Worm (Caenorhabditis elegans) whole organism, L4 larva: Measurements from ENCODE around the gene ZC13.10.

Source experiments
- F26F4.8 ChIP-seq: fragments of 200-800 bp; sonication (Bioruptor generic); conservative IDR thresholded peaks from 2 replicates; pipeline ENCODE4 v1.3.6; 2022; ENCODE audit warnings: missing genetic modification characterization, missing compliant biosample characterization
- F49E8.2 ChIP-seq: sonication (generic microtip); optimal IDR thresholded peaks from 2 replicates; lab custom pipeline; 2016; ENCODE audit warnings: missing compliant biosample characterization, mild to moderate bottlenecking, missing genetic modification characterization, borderline replicate concordance
- T20F7.1 ChIP-seq: fragments of 200-800 bp; sonication (Bioruptor generic); optimal IDR thresholded peaks from 2 replicates; lab custom pipeline; 2018; ENCODE audit warnings: mild to moderate bottlenecking, missing genetic modification characterization, missing compliant biosample characterization
- T26A8.4 ChIP-seq: fragments of 200-800 bp; sonication (Bioruptor generic); IDR thresholded peaks from 2 replicates; pipeline ENCODE4 v1.3.6; 2022; ENCODE audit warnings: missing genetic modification characterization, missing compliant biosample characterization
- Y48G9A.11 ChIP-seq: fragments of 200-800 bp; sonication (Bioruptor generic); IDR thresholded peaks from 2 replicates; pipeline ENCODE4 v1.3.6; 2022; ENCODE audit warnings: missing genetic modification reagents, missing genetic modification characterization, missing compliant biosample characterization
- Y5F2A.4 ChIP-seq: fragments of 200-800 bp; sonication (Bioruptor generic); optimal IDR thresholded peaks from 2 replicates; lab custom pipeline; 2018; ENCODE audit warnings: mild to moderate bottlenecking, missing genetic modification characterization, missing compliant biosample characterization
- Y75B8A.6 ChIP-seq: fragments of 200-800 bp; sonication (Bioruptor generic); IDR thresholded peaks from 2 replicates; pipeline ENCODE4 v1.3.6; 2022; ENCODE audit warnings: missing genetic modification reagents, missing genetic modification characterization, missing compliant biosample characterization
- ama-1 ChIP-seq: fragments of 150-350 bp; optimal IDR thresholded peaks from 2 replicates; lab custom pipeline; 2014; ENCODE audit warnings: inconsistent platforms, mixed read lengths
- arid-1 ChIP-seq: fragments of 200-800 bp; sonication (Bioruptor generic); conservative IDR thresholded peaks from 2 replicates; pipeline ENCODE4 v1.3.6; 2022; ENCODE audit warnings: missing genetic modification reagents, missing genetic modification characterization, missing compliant biosample characterization
- attf-4 ChIP-seq: sonication (generic microtip); optimal IDR thresholded peaks from 3 replicates; lab custom pipeline; 2017; ENCODE audit warnings: missing biosample characterization, missing genetic modification characterization
- ceh-32 ChIP-seq: sonication (generic microtip); optimal IDR thresholded peaks from 2 replicates; lab custom pipeline; 2016; ENCODE audit warnings: mild to moderate bottlenecking, missing genetic modification characterization, missing compliant biosample characterization; ENCODE audit not compliant: poor library complexity
- ceh-44 ChIP-seq: fragments of 200-800 bp; sonication (Bioruptor generic); IDR thresholded peaks from 2 replicates; pipeline ENCODE4 v1.3.6; 2022; ENCODE audit warnings: missing genetic modification reagents, missing genetic modification characterization, missing compliant biosample characterization
- cey-2 ChIP-seq: sonication (generic microtip); optimal IDR thresholded peaks from 3 replicates; lab custom pipeline; 2017; ENCODE audit warnings: missing genetic modification characterization, mild to moderate bottlenecking, missing compliant biosample characterization, antibody characterized with exemption, borderline replicate concordance; ENCODE audit not compliant: insufficient read depth
- daf-16 ChIP-seq, 3 experiments: sonication (generic microtip); optimal IDR thresholded peaks; 2 replicates each; lab custom pipeline; 2016 to 2017; ENCODE audit warnings: missing genetic modification characterization in 3 of 3, missing genetic modification reagents in 3 of 3, mild to moderate bottlenecking in 2 of 3, missing compliant biosample characterization in 2 of 3, missing biosample characterization in 1 of 3, moderate library complexity in 1 of 3
- daf-19 ChIP-seq: fragments of 200-800 bp; sonication (Bioruptor generic); conservative IDR thresholded peaks from 2 replicates; pipeline ENCODE4 v1.3.6; 2022; ENCODE audit warnings: missing genetic modification characterization, missing compliant biosample characterization
- dmd-9 ChIP-seq: fragments of 200-800 bp; sonication (Bioruptor generic); IDR thresholded peaks from 2 replicates; pipeline ENCODE4 v1.3.6; 2022; ENCODE audit warnings: missing genetic modification reagents, missing genetic modification characterization, missing compliant biosample characterization
- dpl-1 ChIP-seq: fragments of 150-350 bp; optimal IDR thresholded peaks from 2 replicates; lab custom pipeline; 2014; ENCODE audit warnings: missing biosample characterization, missing genetic modification reagents, missing genetic modification characterization
- dve-1 ChIP-seq: sonication (generic microtip); optimal IDR thresholded peaks from 2 replicates; lab custom pipeline; 2017; ENCODE audit warnings: antibody characterized with exemption, mild to moderate bottlenecking, missing genetic modification characterization, missing compliant biosample characterization; ENCODE audit not compliant: insufficient read depth
- hlh-11 ChIP-seq: fragments of 200-800 bp; sonication (Bioruptor generic); optimal IDR thresholded peaks from 2 replicates; lab custom pipeline; 2018; ENCODE audit warnings: mild to moderate bottlenecking, missing genetic modification characterization, missing compliant biosample characterization
- hlh-30 ChIP-seq: sonication (generic microtip); optimal IDR thresholded peaks from 2 replicates; lab custom pipeline; 2017; ENCODE audit warnings: antibody characterized with exemption, mild to moderate bottlenecking, missing genetic modification characterization, missing compliant biosample characterization; ENCODE audit not compliant: insufficient read depth
- hmg-1.1 ChIP-seq: fragments of 200-800 bp; sonication (Bioruptor generic); IDR thresholded peaks from 2 replicates; pipeline ENCODE4 v1.3.6; 2022; ENCODE audit warnings: missing genetic modification reagents, missing genetic modification characterization, missing compliant biosample characterization
- lim-7 ChIP-seq: fragments of 200-800 bp; sonication (Bioruptor generic); IDR thresholded peaks from 2 replicates; pipeline ENCODE4 v1.3.6; 2022; ENCODE audit warnings: missing genetic modification characterization, missing compliant biosample characterization
- lin-29 ChIP-seq: fragments of 200-800 bp; sonication (Bioruptor generic); IDR thresholded peaks from 2 replicates; pipeline ENCODE4 v1.3.6; 2022; ENCODE audit warnings: missing genetic modification reagents, missing genetic modification characterization, missing compliant biosample characterization
- lin-38 ChIP-seq: fragments of 200-800 bp; sonication (Bioruptor generic); IDR thresholded peaks from 2 replicates; pipeline ENCODE4 v1.3.6; 2022; ENCODE audit warnings: missing genetic modification reagents, missing genetic modification characterization, missing compliant biosample characterization
- lin-39 ChIP-seq: fragments of 150-350 bp; optimal IDR thresholded peaks from 2 replicates; lab custom pipeline; 2014; ENCODE audit warnings: missing biosample characterization, missing genetic modification reagents, missing genetic modification characterization
- lsy-2 ChIP-seq, 2 experiments: fragments of 150-350 bp in 1 of 2; sonication (generic microtip) in 1 of 2; optimal IDR thresholded peaks; 2 replicates each; lab custom pipeline; 2014 to 2017; ENCODE audit warnings: missing biosample characterization in 2 of 2, missing genetic modification characterization in 2 of 2
- madf-5 ChIP-seq, 2 experiments: fragments of 200-800 bp; sonication (Bioruptor generic); IDR thresholded peaks; 2 replicates each; pipeline ENCODE4 v1.3.6; 2022; ENCODE audit warnings: missing compliant biosample characterization in 2 of 2, missing genetic modification characterization in 2 of 2
- mdt-29 ChIP-seq: fragments of 200-800 bp; sonication (Bioruptor generic); IDR thresholded peaks from 2 replicates; pipeline ENCODE4 v1.3.6; 2022; ENCODE audit warnings: missing genetic modification reagents, missing genetic modification characterization, missing compliant biosample characterization
- mes-2 ChIP-seq: sonication (generic microtip); optimal IDR thresholded peaks from 2 replicates; lab custom pipeline; 2016; ENCODE audit warnings: missing genotype, mild to moderate bottlenecking, missing genetic modification characterization, missing compliant biosample characterization; ENCODE audit not compliant: poor library complexity, severe bottlenecking
- nhr-11 ChIP-seq: fragments of 150-350 bp; optimal IDR thresholded peaks from 2 replicates; lab custom pipeline; 2014; ENCODE audit warnings: missing biosample characterization, missing genetic modification characterization
- nhr-237 ChIP-seq: sonication (generic microtip); optimal IDR thresholded peaks from 2 replicates; lab custom pipeline; 2017; ENCODE audit warnings: missing biosample characterization, missing genetic modification characterization
- nhr-28 ChIP-seq: fragments of 150-350 bp; optimal IDR thresholded peaks from 2 replicates; lab custom pipeline; 2014; ENCODE audit warnings: missing biosample characterization, missing genetic modification characterization
- nhr-41 ChIP-seq: fragments of 200-800 bp; sonication (Bioruptor generic); IDR thresholded peaks from 2 replicates; pipeline ENCODE4 v1.3.6; 2022; ENCODE audit warnings: missing genetic modification reagents, missing genetic modification characterization, missing compliant biosample characterization
- nhr-48 ChIP-seq: sonication (generic microtip); optimal IDR thresholded peaks from 2 replicates; lab custom pipeline; 2016; ENCODE audit warnings: mild to moderate bottlenecking, missing genetic modification characterization, missing compliant biosample characterization
- nhr-6 ChIP-seq: fragments of 150-350 bp; optimal IDR thresholded peaks from 2 replicates; lab custom pipeline; 2014; ENCODE audit warnings: missing biosample characterization, missing genetic modification characterization
- nhr-77 ChIP-seq: fragments of 150-350 bp; optimal IDR thresholded peaks from 2 replicates; lab custom pipeline; 2014; ENCODE audit warnings: missing biosample characterization, missing genetic modification characterization
- pha-4 ChIP-seq, 2 experiments: fragments of 150-350 bp in 1 of 2; fragments of 200-800 bp in 1 of 2; sonication (Bioruptor generic) in 1 of 2; IDR thresholded peaks in 1 of 2; optimal IDR thresholded peaks in 1 of 2; 2 replicates each; pipeline versions ENCODE4 v1.3.6 to Lab custom; 2014 to 2022; ENCODE audit warnings: missing genetic modification characterization in 2 of 2, missing genetic modification reagents in 2 of 2, missing biosample characterization in 1 of 2, missing compliant biosample characterization in 1 of 2
- rbr-2 ChIP-seq: sonication (generic microtip); optimal IDR thresholded peaks from 2 replicates; lab custom pipeline; 2016; ENCODE audit warnings: missing genotype, missing genetic modification characterization, missing compliant biosample characterization
- sdz-12 ChIP-seq: fragments of 200-800 bp; sonication (Bioruptor generic); optimal IDR thresholded peaks from 2 replicates; lab custom pipeline; 2018; ENCODE audit warnings: mild to moderate bottlenecking, missing genetic modification characterization, missing compliant biosample characterization
- set-16 ChIP-seq: fragments of 200-800 bp; sonication (Bioruptor generic); IDR thresholded peaks from 2 replicates; pipeline ENCODE4 v1.3.6; 2022; ENCODE audit warnings: missing genetic modification reagents, missing genetic modification characterization, missing compliant biosample characterization
- spr-3 ChIP-seq: fragments of 200-800 bp; sonication (Bioruptor generic); optimal IDR thresholded peaks from 2 replicates; lab custom pipeline; 2018; ENCODE audit warnings: mild to moderate bottlenecking, missing genetic modification characterization, missing compliant biosample characterization
- tra-1 ChIP-seq: fragments of 200-800 bp; sonication (Bioruptor generic); IDR thresholded peaks from 2 replicates; pipeline ENCODE4 v1.3.6; 2022; ENCODE audit warnings: missing genetic modification reagents, missing genetic modification characterization, missing compliant biosample characterization
- unc-130 ChIP-seq: sonication (generic microtip); optimal IDR thresholded peaks from 2 replicates; lab custom pipeline; 2016; ENCODE audit warnings: missing genetic modification reagents, missing genetic modification characterization, missing compliant biosample characterization
- unc-39 ChIP-seq: sonication (generic microtip); optimal IDR thresholded peaks from 2 replicates; lab custom pipeline; 2017; ENCODE audit warnings: missing biosample characterization, missing genetic modification characterization
- unc-62 ChIP-seq, 3 experiments: fragments of 150-350 bp in 1 of 3; sonication (generic microtip); optimal IDR thresholded peaks in 2 of 3; peaks in 1 of 3; 1 replicate in 1 of 3; 2 replicates in 2 of 3; lab custom pipeline; 2014 to 2017; ENCODE audit warnings: missing biosample characterization in 3 of 3, missing genetic modification characterization in 3 of 3, missing genetic modification reagents in 3 of 3, missing genotype in 1 of 3
- ztf-11 ChIP-seq: fragments of 150-350 bp; optimal IDR thresholded peaks from 2 replicates; lab custom pipeline; 2014; ENCODE audit warnings: missing biosample characterization, missing genetic modification characterization
- ztf-7 ChIP-seq: fragments of 150-350 bp; optimal IDR thresholded peaks from 2 replicates; lab custom pipeline; 2014; ENCODE audit warnings: missing biosample characterization, missing genetic modification characterization

Gene ZC13.10

DNA sequence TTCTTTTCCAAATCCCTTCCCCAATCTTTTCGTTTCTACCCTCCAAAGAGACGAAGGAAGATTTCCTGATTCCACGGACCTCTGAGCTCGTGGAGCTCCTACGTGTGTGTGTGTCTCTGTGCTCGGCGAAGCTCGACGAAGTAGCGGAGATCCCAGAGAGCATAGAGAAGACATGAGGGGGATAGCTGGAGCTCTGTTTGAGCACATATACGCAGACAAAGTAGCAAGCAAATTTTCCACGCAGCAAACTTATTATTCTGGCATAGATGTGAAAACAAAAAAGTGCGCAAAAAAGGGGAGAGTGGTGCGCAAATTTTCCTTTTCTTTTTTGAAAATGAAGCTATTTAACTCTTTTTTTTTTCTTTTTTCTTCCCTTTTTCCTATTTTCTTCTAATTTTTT lies 30.5 kb upstream of the ZC13.10 start (continued):
- no peak for TF ChIP-seq madf-5 (GFP tag; IDR thresholded peaks at IDR 0.05; lab: Robert Waterston, UW)
- TF ChIP-seq mdt-29 (GFP tag; lab: Robert Waterston, UW): no peak
- TF ChIP-seq T26A8.4 (GFP tag; lab: Robert Waterston, UW): no peak
- TF ChIP-seq nhr-11: no peak
- no peak for TF ChIP-seq nhr-6
- TF ChIP-seq hmg-1.1 (GFP tag; lab: Robert Waterston, UW): peak; percentile 33; the same call in 1 of the 2 replicates
- peak in 1 of 2 experiments; percentile 10 for TF ChIP-seq lsy-2 (tag; optimal IDR thresholded peaks at IDR 0.05; lab: Kevin White, UChicago)
- no peak for TF ChIP-seq ztf-7 (tag; lab: Kevin White, UChicago)
- no peak for TF ChIP-seq unc-39 (tag; lab: Kevin White, UChicago)
- no peak for TF ChIP-seq lin-29 (GFP tag; lab: Robert Waterston, UW)
- TF ChIP-seq ztf-11: no peak
- TF ChIP-seq nhr-77 (tag; lab: Kevin White, UChicago): no peak

DNA sequence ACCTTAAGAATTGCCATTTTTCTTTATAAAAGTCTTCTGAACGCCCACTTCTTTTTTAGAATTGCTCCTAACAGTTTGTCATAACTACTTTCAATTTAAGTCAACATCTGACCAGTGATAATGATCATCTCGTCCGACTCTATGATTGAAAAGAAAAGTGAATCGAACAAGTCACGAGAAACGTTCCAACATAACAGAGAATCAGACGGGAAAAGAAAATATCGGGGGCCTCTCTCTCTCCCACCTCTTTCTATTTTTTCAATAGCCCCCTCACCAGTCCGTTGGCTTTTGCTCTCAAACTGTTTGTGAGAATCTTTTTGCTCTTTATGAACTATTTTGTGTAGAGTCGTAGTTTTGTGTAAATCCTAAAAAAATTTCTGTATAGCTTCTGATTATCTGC lies 25.2 kb upstream of the ZC13.10 start:
- TF ChIP-seq nhr-28 (tag; lab: Kevin White, UChicago): peak; percentile 17
- TF ChIP-seq lin-29 (GFP tag; lab: Robert Waterston, UW): no peak
- no peak for TF ChIP-seq F26F4.8 (GFP tag; lab: Robert Waterston, UW)
- TF ChIP-seq daf-19 (GFP tag; lab: Robert Waterston, UW): no peak
- TF ChIP-seq T20F7.1: no peak
- no peak for TF ChIP-seq sdz-12 (GFP tag; lab: Kevin White, UChicago)
- no peak for TF ChIP-seq cey-2
- TF ChIP-seq nhr-48 (tag; lab: Kevin White, UChicago): no peak
- no peak for TF ChIP-seq dmd-9 (GFP tag; lab: Robert Waterston, UW)
- TF ChIP-seq unc-62 (GFP tag; optimal IDR thresholded peaks at IDR 0.05 in 1 of 2; lab: Kevin White, UChicago): no peak
- TF ChIP-seq unc-62 (tag; optimal IDR thresholded peaks at IDR 0.05; lab: Kevin White, UChicago): no peak
- TF ChIP-seq spr-3 (GFP tag; lab: Kevin White, UChicago): no peak
- no peak for TF ChIP-seq ceh-44 (GFP tag; lab: Robert Waterston, UW)
- TF ChIP-seq tra-1 (GFP tag; lab: Robert Waterston, UW): no peak
- no peak for TF ChIP-seq lin-39 (tag; lab: Kevin White, UChicago)
- TF ChIP-seq ztf-7 (tag; lab: Kevin White, UChicago): no peak
- peak; percentile 12 for TF ChIP-seq dve-1
- no peak for TF ChIP-seq Y75B8A.6 (GFP tag; lab: Robert Waterston, UW)
- TF ChIP-seq Y48G9A.11: no peak
- no peak for TF ChIP-seq lin-38 (GFP tag; lab: Robert Waterston, UW)
- no peak for TF ChIP-seq unc-130
- TF ChIP-seq arid-1 (GFP tag; lab: Robert Waterston, UW): no peak
- TF ChIP-seq lsy-2 (tag; optimal IDR thresholded peaks at IDR 0.05; lab: Kevin White, UChicago): peak in 1 of 2 experiments; percentile 10
- TF ChIP-seq F49E8.2 (tag; lab: Kevin White, UChicago): no peak
- TF ChIP-seq hlh-11 (tag; lab: Kevin White, UChicago): peak; percentile 53
- no peak for TF ChIP-seq nhr-41 (GFP tag; lab: Robert Waterston, UW)
- TF ChIP-seq daf-16 (GFP tag; optimal IDR thresholded peaks at IDR 0.05; lab: Kevin White, UChicago): no peak
- TF ChIP-seq daf-16 (tag; optimal IDR thresholded peaks at IDR 0.05; lab: Kevin White, UChicago): no peak
- no peak for TF ChIP-seq attf-4 (tag; lab: Kevin White, UChicago)
- TF ChIP-seq ceh-32 (tag; lab: Kevin White, UChicago): no peak
- no peak for TF ChIP-seq nhr-237 (tag; lab: Kevin White, UChicago)
- TF ChIP-seq dpl-1 (GFP tag; lab: Kevin White, UChicago): no peak
- no peak for TF ChIP-seq pha-4 (GFP tag; IDR thresholded peaks at IDR 0.05; lab: Robert Waterston, UW)
- peak; percentile 56 for TF ChIP-seq pha-4 (tag; optimal IDR thresholded peaks at IDR 0.05; lab: Kevin White, UChicago)
- TF ChIP-seq hmg-1.1 (GFP tag; lab: Robert Waterston, UW): no peak
- no peak for TF ChIP-seq set-16 (GFP tag; lab: Robert Waterston, UW)
- TF ChIP-seq rbr-2 (tag; lab: Kevin White, UChicago): no peak
- TF ChIP-seq hlh-30 (tag; lab: Kevin White, UChicago): peak; percentile 76
- TF ChIP-seq Y5F2A.4: no peak
- no peak for TF ChIP-seq nhr-11
- TF ChIP-seq ama-1: no peak
- TF ChIP-seq mes-2 (tag; lab: Kevin White, UChicago): no peak
- TF ChIP-seq lim-7 (GFP tag; lab: Robert Waterston, UW): no peak
